Fruit fly (Drosophila melanogaster) S2 (cell line): ENCODE data around the gene twf.

Experiments
- CG8478 ChIP-seq: fragments of >200 bp; optimal IDR thresholded peaks from 2 replicates; lab custom pipeline; 2018
- CTCF ChIP-seq, 2 experiments: fragments of >200 bp; optimal IDR thresholded peaks; 2 replicates each; lab custom pipeline; 2018

twf gene

dm6 chr3R:14122347-14122812 is at the start of gene twf, which contains the start of gene Abi:
twf (plus strand) TSS chr3R:14122654.
Abi (minus strand) TSS chr3R:14122420.
- no peak for TF ChIP-seq CG8478 (lab: Kevin White, UChicago)
- no peak for TF ChIP-seq CTCF (optimal IDR thresholded peaks at IDR 0.05; lab: Kevin White, UChicago)

DNA sequence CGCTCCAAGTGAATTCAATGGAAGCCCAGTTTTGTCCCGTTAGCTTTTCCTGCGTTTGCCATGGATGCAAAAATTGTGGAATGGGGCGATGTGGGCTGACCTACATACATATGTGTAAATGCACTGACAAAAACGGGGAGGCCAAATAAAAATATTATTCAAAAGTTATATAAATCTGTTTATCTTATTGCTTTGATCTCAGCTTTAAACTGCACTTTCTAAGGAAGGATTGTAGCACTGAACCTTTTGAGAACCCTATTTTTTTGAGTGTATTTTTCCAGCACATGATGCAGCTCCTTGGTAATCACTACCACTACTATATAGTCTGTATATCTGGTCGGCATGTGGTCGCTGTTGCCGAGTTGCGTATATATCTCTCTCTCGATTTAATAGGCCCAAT is 45.4 kb upstream of the twf start:
- TF ChIP-seq CTCF (optimal IDR thresholded peaks at IDR 0.05; lab: Kevin White, UChicago) (no peak), CG8478 (lab: Kevin White, UChicago) (no peak)

- TF ChIP-seq CTCF (optimal IDR thresholded peaks at IDR 0.05; lab: Kevin White, UChicago), result no peak
These were observed 40.9 kb upstream of the twf start for dm6 chr3R:14081526-14081925.

- TF ChIP-seq CTCF (optimal IDR thresholded peaks at IDR 0.05; lab: Kevin White, UChicago), result no peak
- no peak for TF ChIP-seq CG8478 (lab: Kevin White, UChicago)
These were observed 36.9 kb upstream of the twf start for dm6 chr3R:14085555-14085954.

DNA sequence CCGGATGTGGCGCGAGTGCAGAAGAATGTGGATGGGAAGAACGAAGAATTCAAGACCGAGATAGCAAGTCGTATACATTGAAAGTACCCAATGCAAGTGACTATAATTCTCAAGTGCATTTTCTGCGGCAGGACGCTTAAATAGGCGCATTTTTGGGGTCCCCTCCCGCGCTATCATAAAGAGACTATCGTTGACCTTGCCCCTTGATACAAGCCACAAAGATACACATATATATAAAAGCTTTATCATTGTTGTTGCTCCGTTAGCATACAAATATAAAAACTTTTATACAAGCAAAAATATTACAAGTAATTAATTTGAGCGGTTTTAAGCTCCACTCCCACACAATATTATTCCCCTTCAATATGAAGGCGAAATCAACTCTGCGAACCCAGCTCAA is 34.3 kb upstream of the twf start:
- TF ChIP-seq CG8478 (lab: Kevin White, UChicago), result no peak
- no peak for TF ChIP-seq CTCF (optimal IDR thresholded peaks at IDR 0.05; lab: Kevin White, UChicago)

dm6 chr3R:14088887-14089567 is 33.4 kb upstream of the twf start, which contains the start of gene Npc2b:
Npc2b (plus strand) TSS chr3R:14089517.
- TF ChIP-seq CTCF (optimal IDR thresholded peaks at IDR 0.05; lab: Kevin White, UChicago) (peak; percentile 72 to 94), CG8478 (lab: Kevin White, UChicago) (no peak)

dm6 chr3R:14095428-14095827 is 27.0 kb upstream of the twf start:
- no peak for TF ChIP-seq CTCF (optimal IDR thresholded peaks at IDR 0.05; lab: Kevin White, UChicago)
- TF ChIP-seq CG8478 (lab: Kevin White, UChicago), result no peak

- no peak for TF ChIP-seq CTCF (optimal IDR thresholded peaks at IDR 0.05; lab: Kevin White, UChicago)
- no peak for TF ChIP-seq CG8478 (lab: Kevin White, UChicago)
These were observed 26.5 kb upstream of the twf start for dm6 chr3R:14095916-14096315.

- TF ChIP-seq CG8478 (lab: Kevin White, UChicago) (no peak), CTCF (optimal IDR thresholded peaks at IDR 0.05; lab: Kevin White, UChicago) (no peak)
These were observed 25.7 kb upstream of the twf start, which contains the start of gene CCHa1 for dm6 chr3R:14096792-14097191. CCHa1 (minus strand) TSS chr3R:14096835.

DNA sequence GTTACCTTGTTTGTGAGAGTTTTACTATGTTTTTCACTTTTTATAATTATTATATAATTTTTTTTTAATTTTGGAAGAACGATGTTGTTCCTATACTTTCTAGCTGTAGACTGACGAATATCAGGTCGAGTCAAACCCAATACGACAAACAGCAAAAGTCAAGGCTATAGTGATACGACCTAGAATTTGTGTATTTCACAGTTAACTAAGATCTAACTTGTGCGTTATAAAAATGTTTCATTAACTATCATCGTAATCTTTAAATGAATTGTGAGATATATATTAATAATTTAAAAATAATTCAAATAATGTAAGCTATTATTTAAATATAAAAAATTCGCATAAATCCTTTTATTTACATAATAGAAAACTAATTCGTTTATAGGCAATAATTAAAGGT is 24.5 kb upstream of the twf start, which contains the start of gene CG9920:
Gene CG9920 (minus strand): TSS at position 101 of the 400 bp plus-strand sequence.
- TF ChIP-seq CG8478 (lab: Kevin White, UChicago), result no peak
- no peak for TF ChIP-seq CTCF (optimal IDR thresholded peaks at IDR 0.05; lab: Kevin White, UChicago)

dm6 chr3R:14098527-14099109 is 23.8 kb upstream of the twf start:
- TF ChIP-seq CG8478 (lab: Kevin White, UChicago) (no peak), CTCF (optimal IDR thresholded peaks at IDR 0.05; lab: Kevin White, UChicago) (peak; percentile 74 to 79)

DNA sequence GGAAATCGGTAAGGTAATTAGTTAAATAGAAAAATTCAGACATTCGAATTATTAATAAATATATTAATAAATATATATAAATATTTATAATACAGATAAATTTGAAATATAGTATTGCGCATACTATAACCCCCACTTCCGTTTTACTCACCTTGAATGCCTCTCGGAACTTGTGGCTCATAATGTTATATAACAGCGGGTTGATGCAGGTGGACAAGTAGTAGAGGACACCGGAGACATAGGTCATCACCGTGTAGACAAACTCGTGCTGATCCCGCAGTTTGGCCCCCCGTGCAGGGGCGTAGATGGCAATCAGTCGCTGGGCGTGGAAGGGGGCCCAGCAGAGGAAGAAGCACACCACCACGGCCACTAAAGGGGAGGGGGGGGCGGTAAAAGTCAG is 21.5 kb upstream of the twf start:
- TF ChIP-seq CG8478 (lab: Kevin White, UChicago), result no peak
- TF ChIP-seq CTCF (optimal IDR thresholded peaks at IDR 0.05; lab: Kevin White, UChicago), result no peak

DNA sequence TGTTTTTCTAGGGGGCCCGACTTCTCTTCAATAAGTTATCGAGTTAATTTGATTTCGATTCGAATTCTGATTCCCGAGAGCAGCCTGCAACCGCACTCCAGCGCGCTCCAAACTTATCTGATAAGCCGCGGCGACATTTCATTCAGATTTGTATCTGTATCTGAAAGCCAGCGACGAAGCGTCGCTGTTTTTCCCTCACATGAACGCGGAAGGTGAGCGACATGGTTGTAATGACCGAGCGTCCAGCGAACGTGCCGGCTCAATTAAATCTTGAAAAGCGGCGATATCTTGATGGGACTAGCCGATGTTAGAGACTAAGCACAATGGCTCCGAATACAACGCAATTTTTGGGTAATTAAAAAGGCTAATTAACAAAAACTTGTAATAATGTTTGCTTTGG is 19.4 kb upstream of the twf start, which contains the start of gene PK1-R:
Gene PK1-R (minus strand): TSS at position 101 of the 400 bp plus-strand sequence.
- TF ChIP-seq CG8478 (lab: Kevin White, UChicago), result no peak
- TF ChIP-seq CTCF (optimal IDR thresholded peaks at IDR 0.05; lab: Kevin White, UChicago), result no peak

DNA sequence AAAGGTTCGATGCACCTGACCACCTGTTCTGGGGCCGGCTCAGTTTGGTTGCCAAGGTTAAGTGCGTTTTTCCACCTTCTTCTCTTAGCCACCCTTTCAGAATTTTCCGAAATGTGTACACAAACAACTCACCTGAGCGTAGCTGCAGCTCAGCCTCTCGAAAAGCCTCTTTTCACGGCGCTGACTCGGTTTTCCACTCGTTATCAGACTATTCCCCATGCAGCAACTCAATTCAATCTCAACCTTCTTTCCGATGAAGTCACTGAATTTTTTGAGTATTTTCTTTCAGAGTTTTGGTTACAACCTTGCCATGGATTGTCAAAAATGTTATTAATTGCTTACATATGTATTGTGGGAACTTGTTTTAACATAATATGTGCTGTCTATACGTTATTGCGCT is 14.9 kb upstream of the twf start:
- TF ChIP-seq CTCF (optimal IDR thresholded peaks at IDR 0.05; lab: Kevin White, UChicago) (no peak), CG8478 (lab: Kevin White, UChicago) (no peak)

dm6 chr3R:14108158-14108921 is 14.1 kb upstream of the twf start, which contains the start of gene CG12402:
CG12402 (minus strand) TSS chr3R:14108321.
- TF ChIP-seq CTCF (optimal IDR thresholded peaks at IDR 0.05; lab: Kevin White, UChicago) (no peak), CG8478 (lab: Kevin White, UChicago) (no peak)
